Worm (Caenorhabditis elegans) whole organism, midembryonic: ENCODE data around the gene F56C9.8.

Experiments
- T22C8.4 ChIP-seq: fragments of 200-800 bp; sonication (Bioruptor generic); IDR thresholded peaks from 2 replicates; pipeline ENCODE4 v1.3.6; 2022; ENCODE audit warnings: missing genetic modification characterization, missing compliant biosample characterization
- cog-1 ChIP-seq: sonication (generic microtip); optimal IDR thresholded peaks from 2 replicates; lab custom pipeline; 2016; ENCODE audit warnings: missing genetic modification characterization, missing compliant biosample characterization
- flt-1 ChIP-seq: fragments of 200-800 bp; sonication (Bioruptor generic); IDR thresholded peaks from 2 replicates; pipeline ENCODE4 v1.3.6; 2022; ENCODE audit warnings: missing genetic modification characterization, missing compliant biosample characterization
- ref-1 ChIP-seq: fragments of 200-800 bp; sonication (Bioruptor generic); conservative IDR thresholded peaks from 2 replicates; pipeline ENCODE4 v1.3.6; 2022; ENCODE audit warnings: missing genetic modification reagents, missing genetic modification characterization, missing compliant biosample characterization
- ztf-23 ChIP-seq: fragments of 200-800 bp; sonication (Bioruptor generic); IDR thresholded peaks from 2 replicates; pipeline ENCODE4 v1.3.6; 2022; ENCODE audit warnings: missing genetic modification reagents, missing genetic modification characterization, missing compliant biosample characterization

DNA sequence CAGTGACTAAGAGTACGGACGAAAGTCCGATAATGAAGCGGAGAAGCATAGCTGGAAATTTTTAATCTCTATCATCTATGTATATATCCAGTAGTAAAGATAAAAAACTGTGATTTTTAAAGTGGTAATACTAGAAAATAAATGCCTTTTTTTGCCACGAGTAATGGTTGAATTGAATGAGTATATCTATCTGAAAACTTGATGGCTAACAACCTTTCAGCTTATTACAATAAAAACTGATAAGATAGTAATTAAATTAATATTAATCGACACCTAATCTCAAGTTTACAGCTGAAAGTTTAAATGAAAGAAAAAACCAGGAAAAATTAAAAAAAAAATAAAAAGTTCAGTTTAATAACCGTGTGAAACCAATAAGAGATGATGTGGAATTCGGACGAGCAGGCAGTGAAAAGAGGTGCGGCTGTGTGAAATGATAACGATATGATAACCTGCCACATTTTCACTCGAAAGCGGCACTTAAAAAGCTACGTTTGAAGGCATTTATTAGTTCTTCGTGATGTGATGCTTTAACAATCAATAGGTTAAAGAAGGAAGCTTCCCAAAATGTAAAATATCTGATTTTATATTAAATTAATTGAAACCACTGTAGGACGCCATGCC lies 4.3 kb downstream of the F56C9.8 start, which contains the start of gene nspg-6:
- TF ChIP-seq T22C8.4 (GFP tag; lab: Robert Waterston, UW), result no peak
- TF ChIP-seq ztf-23, result no peak
- TF ChIP-seq ref-1 (GFP tag; lab: Robert Waterston, UW), result no peak
- no peak for TF ChIP-seq cog-1 (tag; lab: Kevin White, UChicago)
- TF ChIP-seq flt-1, result no peak
